Worm (Caenorhabditis elegans) whole organism, L1 larva: ENCODE measurements around the gene tni-3.

ENCODE experiments used
- C34B4.2 ChIP-seq: sonication (generic microtip); optimal IDR thresholded peaks from 2 replicates; lab custom pipeline; 2017; ENCODE audit warnings: mild to moderate bottlenecking, missing genetic modification characterization, missing compliant biosample characterization
- efl-1 ChIP-seq, 4 experiments: fragments of 150-350 bp; optimal IDR thresholded peaks in 3 of 4; peaks in 1 of 4; 1 replicate in 1 of 4; 2 replicates in 3 of 4; lab custom pipeline; 2014; ENCODE audit warnings: missing biosample characterization in 2 of 4, missing genetic modification characterization in 2 of 4, missing genetic modification reagents in 2 of 4
- fkh-4 ChIP-seq: sonication (generic microtip); optimal IDR thresholded peaks from 2 replicates; lab custom pipeline; 2016; ENCODE audit warnings: missing compliant biosample characterization, missing genetic modification characterization, borderline replicate concordance
- hlh-17 ChIP-seq: fragments of 200-800 bp; sonication (Bioruptor generic); optimal IDR thresholded peaks from 2 replicates; lab custom pipeline; 2018; ENCODE audit warnings: missing genetic modification characterization, mild to moderate bottlenecking, missing compliant biosample characterization, moderate library complexity, borderline replicate concordance
- lin-13 ChIP-seq: fragments of 150-350 bp; optimal IDR thresholded peaks from 2 replicates; lab custom pipeline; 2014; ENCODE audit warnings: missing biosample characterization, missing genetic modification reagents, missing genetic modification characterization
- lin-15B ChIP-seq: fragments of 150-350 bp; sonication (generic microtip); optimal IDR thresholded peaks from 3 replicates; lab custom pipeline; 2014; ENCODE audit warnings: missing biosample characterization, missing genetic modification characterization
- lir-3 ChIP-seq: sonication (generic microtip); optimal IDR thresholded peaks from 2 replicates; lab custom pipeline; 2016; ENCODE audit warnings: mild to moderate bottlenecking, missing genetic modification characterization, moderate library complexity, missing compliant biosample characterization; ENCODE audit not compliant: poor library complexity
- mdl-1 ChIP-seq, 2 experiments: fragments of 150-350 bp; optimal IDR thresholded peaks; 2 replicates each; lab custom pipeline; 2014 to 2017; ENCODE audit warnings: missing biosample characterization in 2 of 2, missing genetic modification characterization in 2 of 2, inconsistent platforms in 1 of 2
- nhr-12 ChIP-seq: sonication (generic microtip); optimal IDR thresholded peaks from 2 replicates; lab custom pipeline; 2017; ENCODE audit warnings: missing biosample characterization, missing genetic modification characterization
- unc-30 ChIP-seq: sonication (generic microtip); optimal IDR thresholded peaks from 2 replicates; lab custom pipeline; 2017; ENCODE audit warnings: missing biosample characterization, missing genetic modification characterization
- xbp-1 ChIP-seq: sonication (generic microtip); optimal IDR thresholded peaks from 2 replicates; lab custom pipeline; 2016; ENCODE audit warnings: missing genetic modification characterization, missing compliant biosample characterization

Gene tni-3

ce11 chrV:16786012-16786411, 48.9 kb downstream of the tni-3 start:
- TF ChIP-seq fkh-4 (tag; lab: Kevin White, UChicago) (no peak), lin-15B (tag; lab: Kevin White, UChicago) (no peak), xbp-1 (tag; lab: Kevin White, UChicago) (no peak), nhr-12 (tag; lab: Kevin White, UChicago) (no peak), mdl-1 (tag; optimal IDR thresholded peaks at IDR 0.05; lab: Kevin White, UChicago) (no peak), efl-1 (optimal IDR thresholded peaks at IDR 0.05; lab: Kevin White, UChicago) (no peak), efl-1 (GFP tag; optimal IDR thresholded peaks at IDR 0.05 in 1 of 2; lab: Kevin White, UChicago) (peak in 1 of 2 experiments; percentile 62)
- TF ChIP-seq, all 84 proteins: peak for 1

- TF ChIP-seq unc-30 (tag; lab: Kevin White, UChicago) (no peak), hlh-17 (GFP tag; lab: Kevin White, UChicago) (no peak), C34B4.2 (tag; lab: Kevin White, UChicago) (no peak), lir-3 (no peak), lin-13 (no peak)
Observed at ce11 chrV:16784806-16785205, 50.1 kb downstream of the tni-3 start.
